Worm (Caenorhabditis elegans) whole organism, midembryonic: ENCODE measurements around the gene mec-1.

Experiments
- T22C8.4 ChIP-seq: fragments of 200-800 bp; sonication (Bioruptor generic); IDR thresholded peaks from 2 replicates; pipeline ENCODE4 v1.3.6; 2022; ENCODE audit warnings: missing genetic modification characterization, missing compliant biosample characterization
- cog-1 ChIP-seq: sonication (generic microtip); optimal IDR thresholded peaks from 2 replicates; lab custom pipeline; 2016; ENCODE audit warnings: missing genetic modification characterization, missing compliant biosample characterization
- flt-1 ChIP-seq: fragments of 200-800 bp; sonication (Bioruptor generic); IDR thresholded peaks from 2 replicates; pipeline ENCODE4 v1.3.6; 2022; ENCODE audit warnings: missing genetic modification characterization, missing compliant biosample characterization
- klf-2 ChIP-seq: fragments of 200-800 bp; sonication (Bioruptor generic); conservative IDR thresholded peaks from 2 replicates; pipeline ENCODE4 v1.3.6; 2022; ENCODE audit warnings: missing genetic modification reagents, missing genetic modification characterization, missing compliant biosample characterization
- med-1 ChIP-seq: sonication (generic microtip); optimal IDR thresholded peaks from 2 replicates; lab custom pipeline; 2017; ENCODE audit warnings: missing genetic modification characterization, mild to moderate bottlenecking, missing compliant biosample characterization, antibody characterized with exemption, missing genetic modification reagents; ENCODE audit not compliant: insufficient read depth
- ref-1 ChIP-seq: fragments of 200-800 bp; sonication (Bioruptor generic); conservative IDR thresholded peaks from 2 replicates; pipeline ENCODE4 v1.3.6; 2022; ENCODE audit warnings: missing genetic modification reagents, missing genetic modification characterization, missing compliant biosample characterization
- tab-1 ChIP-seq: fragments of 200-800 bp; sonication (Bioruptor generic); IDR thresholded peaks from 2 replicates; pipeline ENCODE4 v1.3.6; 2022; ENCODE audit warnings: missing genetic modification characterization, missing compliant biosample characterization
- ztf-23 ChIP-seq: fragments of 200-800 bp; sonication (Bioruptor generic); IDR thresholded peaks from 2 replicates; pipeline ENCODE4 v1.3.6; 2022; ENCODE audit warnings: missing genetic modification reagents, missing genetic modification characterization, missing compliant biosample characterization
- ztf-29 ChIP-seq: fragments of 200-800 bp; sonication (Bioruptor generic); IDR thresholded peaks from 2 replicates; pipeline ENCODE4 v1.3.6; 2022; ENCODE audit warnings: missing genetic modification reagents, missing genetic modification characterization, missing compliant biosample characterization

mec-1 gene

ce11 chrV:6948225-6948624, 8.1 kb upstream of the mec-1 start, which contains the start of gene Y57E12B.1:
Y57E12B.1 (plus strand) TSS chrV:6948525.
- no peak for TF ChIP-seq ztf-29 (GFP tag; lab: Robert Waterston, UW)
- no peak for TF ChIP-seq ref-1 (GFP tag; lab: Robert Waterston, UW)
- no peak for TF ChIP-seq flt-1 (GFP tag; lab: Robert Waterston, UW)
- no peak for TF ChIP-seq ztf-23 (GFP tag; lab: Robert Waterston, UW)
- TF ChIP-seq tab-1 (GFP tag; lab: Robert Waterston, UW), result no peak
- no peak for TF ChIP-seq T22C8.4 (GFP tag; lab: Robert Waterston, UW)
- no peak for TF ChIP-seq cog-1 (tag; lab: Kevin White, UChicago)
- no peak for TF ChIP-seq med-1 (GFP tag; lab: Kevin White, UChicago)
- no peak for TF ChIP-seq klf-2 (GFP tag; lab: Robert Waterston, UW)

ce11 chrV:6949770-6950169, 6.6 kb upstream of the mec-1 start, which contains the start of gene Y57E12B.11:
Y57E12B.11 (minus strand) TSS chrV:6949870.
- no peak for TF ChIP-seq ztf-23 (GFP tag; lab: Robert Waterston, UW)
- TF ChIP-seq tab-1 (GFP tag; lab: Robert Waterston, UW), result no peak
- no peak for TF ChIP-seq cog-1 (tag; lab: Kevin White, UChicago)
- TF ChIP-seq T22C8.4 (GFP tag; lab: Robert Waterston, UW), result no peak
- TF ChIP-seq flt-1 (GFP tag; lab: Robert Waterston, UW), result no peak
- no peak for TF ChIP-seq med-1 (GFP tag; lab: Kevin White, UChicago)
- TF ChIP-seq ref-1 (GFP tag; lab: Robert Waterston, UW), result no peak
- TF ChIP-seq klf-2 (GFP tag; lab: Robert Waterston, UW), result no peak
- TF ChIP-seq ztf-29 (GFP tag; lab: Robert Waterston, UW), result no peak

- no peak for TF ChIP-seq klf-2 (GFP tag; lab: Robert Waterston, UW)
- TF ChIP-seq ref-1 (GFP tag; lab: Robert Waterston, UW), result no peak
- no peak for TF ChIP-seq cog-1 (tag; lab: Kevin White, UChicago)
- TF ChIP-seq flt-1 (GFP tag; lab: Robert Waterston, UW), result no peak
- no peak for TF ChIP-seq med-1 (GFP tag; lab: Kevin White, UChicago)
- no peak for TF ChIP-seq tab-1 (GFP tag; lab: Robert Waterston, UW)
- no peak for TF ChIP-seq T22C8.4 (GFP tag; lab: Robert Waterston, UW)
- TF ChIP-seq ztf-23 (GFP tag; lab: Robert Waterston, UW), result no peak
Measured at ce11 chrV:6951306-6951705, 5.0 kb upstream of the mec-1 start, which contains the start of gene T07H8.11. T07H8.11 (minus strand) TSS chrV:6951406.

DNA sequence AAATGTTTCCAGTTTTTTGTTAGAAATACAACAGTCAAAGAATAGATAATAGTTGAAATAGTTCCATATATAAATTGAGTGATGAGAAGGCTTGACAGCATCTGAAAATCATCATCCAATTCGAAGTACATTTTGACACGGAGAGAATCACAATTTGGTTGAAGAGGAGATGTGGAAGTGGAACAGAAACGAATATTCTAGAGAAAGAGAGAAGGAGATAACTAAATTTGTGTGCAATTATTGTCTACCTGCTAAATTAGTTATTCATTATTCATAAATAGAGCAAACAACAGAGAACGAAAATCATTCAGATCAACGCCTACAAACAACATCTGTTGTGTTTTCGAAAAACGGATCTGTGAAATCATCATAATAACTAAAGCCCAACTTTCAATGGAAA, 2.5 kb upstream of the mec-1 start, which contains the start of gene srg-31:
Gene srg-31, minus strand, starts transcription at position 101 of the 400 bp plus-strand sequence.
- TF ChIP-seq flt-1 (GFP tag; lab: Robert Waterston, UW), result no peak
- no peak for TF ChIP-seq cog-1 (tag; lab: Kevin White, UChicago)
- no peak for TF ChIP-seq ref-1 (GFP tag; lab: Robert Waterston, UW)
- TF ChIP-seq ztf-23 (GFP tag; lab: Robert Waterston, UW), result no peak
- TF ChIP-seq med-1 (GFP tag; lab: Kevin White, UChicago), result no peak
- no peak for TF ChIP-seq ztf-29 (GFP tag; lab: Robert Waterston, UW)
- TF ChIP-seq klf-2 (GFP tag; lab: Robert Waterston, UW), result no peak
- TF ChIP-seq T22C8.4 (GFP tag; lab: Robert Waterston, UW), result no peak
- no peak for TF ChIP-seq tab-1 (GFP tag; lab: Robert Waterston, UW)

- no peak for TF ChIP-seq ztf-29 (GFP tag; lab: Robert Waterston, UW)
- no peak for TF ChIP-seq flt-1 (GFP tag; lab: Robert Waterston, UW)
- no peak for TF ChIP-seq ztf-23 (GFP tag; lab: Robert Waterston, UW)
- TF ChIP-seq tab-1 (GFP tag; lab: Robert Waterston, UW), result no peak
- no peak for TF ChIP-seq ref-1 (GFP tag; lab: Robert Waterston, UW)
- no peak for TF ChIP-seq klf-2 (GFP tag; lab: Robert Waterston, UW)
- no peak for TF ChIP-seq T22C8.4 (GFP tag; lab: Robert Waterston, UW)
- no peak for TF ChIP-seq cog-1 (tag; lab: Kevin White, UChicago)
- TF ChIP-seq med-1 (GFP tag; lab: Kevin White, UChicago), result no peak
Measured at ce11 chrV:6969950-6970532, 13.7 kb downstream of the mec-1 start, which contains the start of gene ptr-15. ptr-15 (minus strand) TSS chrV:6970000.

DNA sequence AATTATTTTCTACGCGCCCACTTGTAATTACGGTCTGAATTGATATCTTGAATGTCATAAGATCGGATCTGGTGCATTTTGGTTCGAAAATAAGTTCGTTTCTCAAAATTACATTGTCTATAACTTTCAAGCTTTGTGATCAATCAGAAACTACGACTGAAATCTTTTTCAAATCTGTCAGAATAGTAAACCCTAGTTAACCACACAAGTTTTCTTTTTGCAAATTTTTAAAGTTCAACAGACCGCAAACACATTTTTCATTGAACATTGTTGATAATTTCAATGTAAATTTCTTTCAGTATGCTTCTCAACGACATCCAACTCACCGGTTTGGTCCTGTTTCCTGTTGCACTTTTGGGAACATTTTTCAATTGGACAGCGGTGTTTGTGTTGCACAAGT, 15.2 kb downstream of the mec-1 start, which contains the start of gene srx-59:
Gene srx-59, plus strand, starts transcription at position 301 of the 400 bp plus-strand sequence.
- TF ChIP-seq ztf-29 (GFP tag; lab: Robert Waterston, UW), result no peak
- TF ChIP-seq med-1 (GFP tag; lab: Kevin White, UChicago), result no peak
- no peak for TF ChIP-seq T22C8.4 (GFP tag; lab: Robert Waterston, UW)
- no peak for TF ChIP-seq ref-1 (GFP tag; lab: Robert Waterston, UW)
- TF ChIP-seq ztf-23 (GFP tag; lab: Robert Waterston, UW), result no peak
- no peak for TF ChIP-seq klf-2 (GFP tag; lab: Robert Waterston, UW)
- TF ChIP-seq cog-1 (tag; lab: Kevin White, UChicago), result no peak
- TF ChIP-seq tab-1 (GFP tag; lab: Robert Waterston, UW), result no peak
- no peak for TF ChIP-seq flt-1 (GFP tag; lab: Robert Waterston, UW)

ce11 chrV:6976047-6976446, 19.7 kb downstream of the mec-1 start, which contains the start of gene srx-16:
srx-16 (plus strand) TSS chrV:6976347.
- TF ChIP-seq ref-1 (GFP tag; lab: Robert Waterston, UW), result no peak
- no peak for TF ChIP-seq T22C8.4 (GFP tag; lab: Robert Waterston, UW)
- no peak for TF ChIP-seq tab-1 (GFP tag; lab: Robert Waterston, UW)
- TF ChIP-seq ztf-29 (GFP tag; lab: Robert Waterston, UW), result no peak
- TF ChIP-seq klf-2 (GFP tag; lab: Robert Waterston, UW), result no peak
- no peak for TF ChIP-seq flt-1 (GFP tag; lab: Robert Waterston, UW)
- no peak for TF ChIP-seq med-1 (GFP tag; lab: Kevin White, UChicago)
- TF ChIP-seq ztf-23 (GFP tag; lab: Robert Waterston, UW), result no peak
- no peak for TF ChIP-seq cog-1 (tag; lab: Kevin White, UChicago)

ce11 chrV:6979019-6979418, 22.7 kb downstream of the mec-1 start, which contains the start of gene sre-12:
sre-12 (minus strand) TSS chrV:6979119.
- TF ChIP-seq T22C8.4 (GFP tag; lab: Robert Waterston, UW), result no peak
- no peak for TF ChIP-seq tab-1 (GFP tag; lab: Robert Waterston, UW)
- TF ChIP-seq cog-1 (tag; lab: Kevin White, UChicago), result no peak
- no peak for TF ChIP-seq ztf-29 (GFP tag; lab: Robert Waterston, UW)
- TF ChIP-seq flt-1 (GFP tag; lab: Robert Waterston, UW), result no peak
- no peak for TF ChIP-seq ztf-23 (GFP tag; lab: Robert Waterston, UW)
- no peak for TF ChIP-seq ref-1 (GFP tag; lab: Robert Waterston, UW)
